Fruit fly (Drosophila melanogaster) whole organism, embryonic: ENCODE results near the gene Pex5.

Experiments used
- BEAF-32 ChIP-seq: fragments of 200-800 bp; sonication (Bioruptor generic); optimal IDR thresholded peaks from 3 replicates; lab custom pipeline; 2017; ENCODE audit warnings: missing biosample characterization, missing genetic modification characterization, mild to moderate bottlenecking, moderate library complexity, missing genetic modification reagents
- Bgb ChIP-seq: fragments of 200-800 bp; sonication (Bioruptor generic); IDR thresholded peaks from 2 replicates; pipeline ENCODE4 v1.3.6; 2022; ENCODE audit warnings: missing biosample characterization, missing genetic modification characterization; ENCODE audit not compliant: partially characterized antibody
- CG13287 ChIP-seq: fragments of 200-800 bp; sonication (Bioruptor generic); IDR thresholded peaks from 2 replicates; pipeline ENCODE4 v1.3.6; 2022; ENCODE audit warnings: missing biosample characterization, missing genetic modification characterization; ENCODE audit not compliant: partially characterized antibody
- CG13624 ChIP-seq: fragments of 200-800 bp; sonication (Bioruptor generic); optimal IDR thresholded peaks from 2 replicates; lab custom pipeline; 2016; ENCODE audit warnings: missing biosample characterization, missing genetic modification characterization
- CG14710 ChIP-seq: fragments of 200-800 bp; sonication (Bioruptor generic); optimal IDR thresholded peaks from 3 replicates; lab custom pipeline; 2019; ENCODE audit warnings: missing biosample characterization, mild to moderate bottlenecking, missing genetic modification characterization, moderate library complexity
- CG15479 ChIP-seq: fragments of 200-800 bp; sonication (Bioruptor generic); optimal IDR thresholded peaks from 3 replicates; lab custom pipeline; 2019; ENCODE audit warnings: missing biosample characterization, mild to moderate bottlenecking, missing genetic modification characterization, moderate library complexity
- CG1603 ChIP-seq: fragments of 200-800 bp; sonication (Bioruptor generic); optimal IDR thresholded peaks from 2 replicates; lab custom pipeline; 2019; ENCODE audit warnings: missing biosample characterization, mild to moderate bottlenecking, missing genetic modification characterization, moderate library complexity
- CG16815 ChIP-seq: fragments of 200-800 bp; sonication (Bioruptor generic); optimal IDR thresholded peaks from 3 replicates; lab custom pipeline; 2017; ENCODE audit warnings: missing biosample characterization, mild to moderate bottlenecking, missing genetic modification characterization
- CG18764 ChIP-seq: fragments of 200-800 bp; sonication (Bioruptor generic); optimal IDR thresholded peaks from 3 replicates; lab custom pipeline; 2016; ENCODE audit warnings: missing biosample characterization, missing genetic modification characterization
- CG31224 ChIP-seq: fragments of 200-800 bp; sonication (Bioruptor generic); IDR thresholded peaks from 2 replicates; pipeline ENCODE4 v1.3.6; 2022; ENCODE audit warnings: missing biosample characterization, missing genetic modification characterization
- CG3163 ChIP-seq: fragments of 200-800 bp; sonication (Bioruptor generic); optimal IDR thresholded peaks from 3 replicates; lab custom pipeline; 2016; ENCODE audit warnings: missing biosample characterization, missing genetic modification characterization
- CG3281 ChIP-seq: fragments of 200-800 bp; sonication (Bioruptor generic); optimal IDR thresholded peaks from 3 replicates; lab custom pipeline; 2017; ENCODE audit warnings: missing biosample characterization, mild to moderate bottlenecking, missing genetic modification characterization
- CG34422 ChIP-seq: fragments of 200-800 bp; sonication (Bioruptor generic); IDR thresholded peaks from 3 replicates; pipeline ENCODE4 v1.3.6; 2022; ENCODE audit warnings: missing biosample characterization, missing genetic modification characterization
- CG3995 ChIP-seq: fragments of 200-800 bp; sonication (Bioruptor generic); optimal IDR thresholded peaks from 3 replicates; lab custom pipeline; 2016; ENCODE audit warnings: missing biosample characterization, missing genetic modification characterization
- CG6272 ChIP-seq: fragments of 200-800 bp; sonication (Bioruptor generic); IDR thresholded peaks from 2 replicates; pipeline ENCODE4 v1.3.6; 2022; ENCODE audit warnings: missing biosample characterization, missing genetic modification characterization
- CG7928 ChIP-seq: fragments of 200-800 bp; sonication (Bioruptor generic); optimal IDR thresholded peaks from 2 replicates; lab custom pipeline; 2017; ENCODE audit warnings: missing biosample characterization, mild to moderate bottlenecking, missing genetic modification characterization
- CG8388 ChIP-seq: fragments of 200-800 bp; sonication (Bioruptor generic); optimal IDR thresholded peaks from 2 replicates; lab custom pipeline; 2019; ENCODE audit warnings: missing biosample characterization, mild to moderate bottlenecking, missing genetic modification characterization, moderate library complexity
- CG9817 ChIP-seq: fragments of 200-800 bp; sonication (Bioruptor generic); optimal IDR thresholded peaks from 2 replicates; lab custom pipeline; 2018; ENCODE audit warnings: missing biosample characterization, mild to moderate bottlenecking, missing genetic modification characterization, moderate library complexity
- Doc2 ChIP-seq: fragments of 200-800 bp; sonication (Bioruptor generic); IDR thresholded peaks from 2 replicates; pipeline ENCODE4 v1.3.6; 2022; ENCODE audit warnings: missing biosample characterization, missing genetic modification characterization
- Fer1 ChIP-seq: fragments of 200-800 bp; sonication (Bioruptor generic); optimal IDR thresholded peaks from 2 replicates; lab custom pipeline; 2017; ENCODE audit warnings: missing biosample characterization, mild to moderate bottlenecking, missing genetic modification characterization
- H15 ChIP-seq: fragments of 200-800 bp; sonication (Bioruptor generic); IDR thresholded peaks from 3 replicates; pipeline ENCODE4 v1.3.6; 2022; ENCODE audit warnings: missing biosample characterization, missing genetic modification characterization
- H2.0 ChIP-seq: fragments of 200-800 bp; sonication (Bioruptor generic); IDR thresholded peaks from 2 replicates; pipeline ENCODE4 v1.3.6; 2022; ENCODE audit warnings: missing biosample characterization, missing genetic modification characterization
- HHEX ChIP-seq: fragments of 200-800 bp; sonication (Bioruptor generic); optimal IDR thresholded peaks from 3 replicates; lab custom pipeline; 2017; ENCODE audit warnings: missing biosample characterization, mild to moderate bottlenecking, missing genetic modification characterization, missing genetic modification reagents
- HmgZ ChIP-seq: fragments of 200-800 bp; sonication (Bioruptor generic); optimal IDR thresholded peaks from 2 replicates; lab custom pipeline; 2018; ENCODE audit warnings: missing biosample characterization, mild to moderate bottlenecking, missing genetic modification characterization
- Hmx ChIP-seq: fragments of 200-800 bp; sonication (Bioruptor generic); optimal IDR thresholded peaks from 2 replicates; lab custom pipeline; 2016; ENCODE audit warnings: missing biosample characterization, missing genetic modification characterization
- Med ChIP-seq: fragments of 200-800 bp; sonication (Bioruptor generic); peaks from one replicate; lab custom pipeline; 2016; ENCODE audit warnings: missing biosample characterization, missing genetic modification characterization, mild to moderate bottlenecking, inconsistent platforms, moderate library complexity
- Mes4 ChIP-seq: fragments of 200-800 bp; sonication (Bioruptor generic); optimal IDR thresholded peaks from 2 replicates; lab custom pipeline; 2016; ENCODE audit warnings: missing biosample characterization, missing genetic modification characterization
- Neu2 ChIP-seq: fragments of 200-800 bp; sonication (Bioruptor generic); optimal IDR thresholded peaks from 3 replicates; lab custom pipeline; 2016; ENCODE audit warnings: missing biosample characterization, missing genetic modification characterization, borderline replicate concordance
- Sry-β ChIP-seq: fragments of 200-800 bp; sonication (Bioruptor generic); optimal IDR thresholded peaks from 2 replicates; lab custom pipeline; 2018; ENCODE audit warnings: missing biosample characterization, mild to moderate bottlenecking, missing genetic modification characterization, moderate library complexity
- Taf1 ChIP-seq: fragments of 200-800 bp; sonication (Bioruptor generic); IDR thresholded peaks from 2 replicates; pipeline ENCODE4 v1.3.6; 2022; ENCODE audit warnings: missing biosample characterization, missing genetic modification characterization
- Vsx1 ChIP-seq: fragments of 200-800 bp; sonication (Bioruptor generic); optimal IDR thresholded peaks from 2 replicates; lab custom pipeline; 2017; ENCODE audit warnings: missing biosample characterization, mild to moderate bottlenecking, missing genetic modification characterization, missing genetic modification reagents
- Xrp1 ChIP-seq: fragments of 200-800 bp; sonication (Bioruptor generic); IDR thresholded peaks from 2 replicates; pipeline ENCODE4 v1.3.6; 2022; ENCODE audit warnings: missing biosample characterization, missing genetic modification characterization
- abd-A ChIP-seq: fragments of 200-800 bp; sonication (Bioruptor generic); optimal IDR thresholded peaks from 3 replicates; lab custom pipeline; 2019; ENCODE audit warnings: missing biosample characterization, mild to moderate bottlenecking, missing genetic modification characterization, moderate library complexity
- ci ChIP-seq: fragments of 200-800 bp; sonication (Bioruptor generic); IDR thresholded peaks from 3 replicates; pipeline ENCODE4 v1.3.6; 2022; ENCODE audit warnings: missing biosample characterization, missing genetic modification characterization
- dmrt99B ChIP-seq: fragments of 200-800 bp; sonication (Bioruptor generic); optimal IDR thresholded peaks from 2 replicates; lab custom pipeline; 2018; ENCODE audit warnings: missing biosample characterization, mild to moderate bottlenecking, missing genetic modification characterization, moderate library complexity
- emc ChIP-seq: fragments of 200-800 bp; sonication (Bioruptor generic); optimal IDR thresholded peaks from 2 replicates; lab custom pipeline; 2016; ENCODE audit warnings: missing biosample characterization, missing genetic modification characterization
- gcm ChIP-seq: fragments of 200-800 bp; sonication (Bioruptor generic); optimal IDR thresholded peaks from 2 replicates; lab custom pipeline; 2019; ENCODE audit warnings: missing biosample characterization, mild to moderate bottlenecking, missing genetic modification characterization, moderate library complexity
- grau ChIP-seq: fragments of 200-800 bp; optimal IDR thresholded peaks from 3 replicates; lab custom pipeline; 2019; ENCODE audit warnings: missing biosample characterization, mild to moderate bottlenecking, missing genetic modification characterization, moderate library complexity
- jumu ChIP-seq: fragments of 200-800 bp; sonication (Bioruptor generic); optimal IDR thresholded peaks from 3 replicates; lab custom pipeline; 2016; ENCODE audit warnings: missing biosample characterization, missing genetic modification characterization
- klu ChIP-seq: fragments of 200-800 bp; sonication (Bioruptor generic); IDR thresholded peaks from 2 replicates; pipeline ENCODE4 v1.3.6; 2022; ENCODE audit warnings: missing biosample characterization, missing genetic modification characterization
- lilli ChIP-seq: fragments of 200-800 bp; sonication (Bioruptor generic); optimal IDR thresholded peaks from 3 replicates; lab custom pipeline; 2016; ENCODE audit warnings: missing biosample characterization, missing genetic modification characterization
- lmd ChIP-seq: fragments of 200-800 bp; sonication (Bioruptor generic); IDR thresholded peaks from 2 replicates; pipeline ENCODE4 v1.3.6; 2022; ENCODE audit warnings: missing biosample characterization, missing genetic modification characterization
- otp ChIP-seq: fragments of 200-800 bp; sonication (Bioruptor generic); IDR thresholded peaks from 3 replicates; pipeline ENCODE4, ENCODE4 v1.3.6; 2022; ENCODE audit warnings: missing biosample characterization, missing genetic modification characterization
- peb ChIP-seq: fragments of 200-800 bp; sonication (Bioruptor generic); IDR thresholded peaks from 2 replicates; pipeline ENCODE4 v1.3.6; 2022; ENCODE audit warnings: missing biosample characterization, missing genetic modification characterization
- pfk ChIP-seq: fragments of 200-800 bp; sonication (Bioruptor generic); optimal IDR thresholded peaks from 2 replicates; lab custom pipeline; 2018; ENCODE audit warnings: missing biosample characterization, mild to moderate bottlenecking, missing genetic modification characterization, moderate library complexity
- pros ChIP-seq: fragments of 200-800 bp; sonication (Bioruptor generic); optimal IDR thresholded peaks from 3 replicates; lab custom pipeline; 2019; ENCODE audit warnings: missing biosample characterization, mild to moderate bottlenecking, missing genetic modification characterization, moderate library complexity
- run ChIP-seq: fragments of 200-800 bp; sonication (Bioruptor generic); optimal IDR thresholded peaks from 3 replicates; lab custom pipeline; 2018; ENCODE audit warnings: missing biosample characterization, mild to moderate bottlenecking, missing genetic modification characterization
- sd ChIP-seq: fragments of 200-800 bp; sonication (Bioruptor generic); optimal IDR thresholded peaks from 3 replicates; lab custom pipeline; 2018; ENCODE audit warnings: missing biosample characterization, mild to moderate bottlenecking, missing genetic modification characterization, moderate library complexity
- tio ChIP-seq: fragments of 200-800 bp; sonication (Bioruptor generic); optimal IDR thresholded peaks from 2 replicates; lab custom pipeline; 2017; ENCODE audit warnings: missing biosample characterization, missing genetic modification characterization, inconsistent platforms
- tll ChIP-seq, 2 experiments: fragments of 200-800 bp in 1 of 2; fragments of >200 bp in 1 of 2; sonication (Bioruptor generic) in 1 of 2; optimal IDR thresholded peaks; 2 replicates each; lab custom pipeline; 2017 to 2019; ENCODE audit warnings: missing biosample characterization in 2 of 2, missing genetic modification characterization in 2 of 2, mild to moderate bottlenecking in 1 of 2, moderate library complexity in 1 of 2
- trh ChIP-seq: fragments of 200-800 bp; sonication (Bioruptor generic); optimal IDR thresholded peaks from 2 replicates; lab custom pipeline; 2016; ENCODE audit warnings: missing biosample characterization, missing genetic modification characterization

The Pex5 gene

DNA sequence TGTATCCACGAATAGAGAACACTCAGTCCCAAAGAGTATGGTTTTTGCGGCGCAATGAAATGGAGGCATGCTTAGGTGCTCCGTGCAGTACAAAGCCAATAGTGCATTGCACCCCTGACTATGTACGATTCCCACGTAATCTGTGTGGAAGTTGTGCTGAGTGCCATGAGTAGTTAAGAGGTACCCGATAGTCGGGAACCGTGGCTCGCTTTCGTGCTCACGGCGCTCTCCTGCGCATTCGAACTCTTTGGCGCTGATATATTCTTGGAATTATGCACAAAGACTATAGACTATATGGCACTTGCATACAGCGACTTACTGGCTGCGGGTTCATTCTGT, 44.3 kb downstream of the Pex5 start (continued):
- TF ChIP-seq CG18764 (GFP tag; lab: Kevin White, UChicago) (no peak), Fer1 (no peak), pfk (no peak), CG9817 (tag; lab: Kevin White, UChicago) (no peak), Xrp1 (GFP tag; lab: Robert Waterston, UW) (peak; percentile 23; the same call in 1 of the 2 replicates), jumu (GFP tag; lab: Kevin White, UChicago) (no peak), Neu2 (GFP tag; lab: Kevin White, UChicago) (no peak), CG13624 (peak; percentile 26), sd (tag; lab: Kevin White, UChicago) (no peak), tio (GFP tag; lab: Kevin White, UChicago) (no peak), grau (tag; lab: Kevin White, UChicago) (no peak), CG31224 (GFP tag; lab: Robert Waterston, UW) (no peak), Taf1 (GFP tag; lab: Robert Waterston, UW) (no peak), Hmx (GFP tag; lab: Kevin White, UChicago) (no peak), H15 (no peak), H2.0 (GFP tag; lab: Robert Waterston, UW) (no peak), peb (no peak), pros (GFP tag; lab: Kevin White, UChicago) (no peak), Vsx1 (no peak), klu (GFP tag; lab: Robert Waterston, UW) (no peak), CG8388 (no peak), abd-A (tag; lab: Kevin White, UChicago) (no peak), CG3281 (GFP tag; lab: Kevin White, UChicago) (no peak), dmrt99B (tag; lab: Kevin White, UChicago) (peak; percentile 29), HmgZ (tag; lab: Kevin White, UChicago) (no peak), gcm (GFP tag; lab: Kevin White, UChicago) (no peak), Sry-β (no peak), CG34422 (GFP tag; lab: Robert Waterston, UW) (no peak), Bgb (GFP tag; lab: Robert Waterston, UW) (no peak), CG3163 (GFP tag; lab: Kevin White, UChicago) (no peak), BEAF-32 (GFP tag; lab: Kevin White, UChicago) (no peak), Med (GFP tag; lab: Kevin White, UChicago) (peak; percentile 58), CG7928 (GFP tag; lab: Kevin White, UChicago) (no peak), run (no peak), Mes4 (GFP tag; lab: Kevin White, UChicago) (no peak), CG13287 (no peak), CG14710 (tag; lab: Kevin White, UChicago) (no peak), ci (GFP tag; lab: Robert Waterston, UW) (no peak), otp (GFP tag; lab: Robert Waterston, UW) (no peak), emc (GFP tag; lab: Kevin White, UChicago) (no peak)

DNA sequence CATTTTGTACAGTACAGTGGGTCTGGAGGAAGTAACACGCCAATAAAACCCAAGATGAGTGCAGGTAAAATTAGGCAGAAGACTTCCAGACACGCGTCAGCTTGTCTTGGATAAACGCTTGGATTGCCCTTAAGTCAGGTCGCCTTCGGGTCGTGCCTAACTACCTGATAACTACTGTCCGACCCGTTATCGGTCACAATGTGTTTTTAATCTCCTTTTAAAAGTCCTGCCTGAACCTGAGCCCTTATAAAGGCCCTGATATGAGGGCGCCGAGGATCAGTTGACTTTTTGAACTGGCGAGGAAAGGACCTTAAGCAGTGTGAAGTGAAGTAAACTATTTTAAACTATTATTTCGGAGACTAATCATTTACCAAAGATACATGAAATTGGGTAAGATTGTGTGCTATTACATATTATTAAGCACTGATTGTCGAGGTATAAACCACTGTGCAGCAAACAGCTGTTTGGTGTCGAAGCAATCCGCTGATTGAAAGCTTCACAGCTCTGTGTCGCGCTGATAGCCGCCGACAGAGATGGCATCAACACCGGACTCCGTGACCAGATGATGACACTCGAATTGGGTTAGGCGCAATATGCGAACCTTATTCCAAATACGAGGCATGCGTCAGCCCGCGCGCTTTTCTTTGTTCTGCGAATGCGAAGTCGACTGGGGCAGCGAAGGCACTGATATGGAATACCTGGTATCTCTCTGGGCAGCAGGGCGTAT, 44.8 kb downstream of the Pex5 start:
- no peak for TF ChIP-seq lilli (GFP tag; lab: Kevin White, UChicago)
- peak in 1 of 2 experiments; percentile 90 for TF ChIP-seq tll (GFP tag; optimal IDR thresholded peaks at IDR 0.05; lab: Kevin White, UChicago)
- TF ChIP-seq CG3995, result peak; percentile 68
- TF ChIP-seq CG6272 (GFP tag; lab: Robert Waterston, UW), result no peak
- no peak for TF ChIP-seq trh (GFP tag; lab: Kevin White, UChicago)
- no peak for TF ChIP-seq dmrt99B (tag; lab: Kevin White, UChicago)
- no peak for TF ChIP-seq lmd
- no peak for TF ChIP-seq CG1603 (tag; lab: Kevin White, UChicago)
- no peak for TF ChIP-seq CG9817 (tag; lab: Kevin White, UChicago)
- no peak for TF ChIP-seq HHEX
- peak; percentile 67 for TF ChIP-seq CG15479 (GFP tag; lab: Kevin White, UChicago)
- TF ChIP-seq Doc2, result no peak
- no peak for TF ChIP-seq CG16815 (GFP tag; lab: Kevin White, UChicago)
